Fruit fly (Drosophila melanogaster) whole organism, prepupa: Measurements from ENCODE around the gene CG17292.

Experiments
- Blimp-1 ChIP-seq: fragments of 200-800 bp; sonication (Bioruptor generic); optimal IDR thresholded peaks from 3 replicates; lab custom pipeline; 2017; ENCODE audit warnings: missing biosample characterization, missing genetic modification characterization, mild to moderate bottlenecking, moderate library complexity, missing genetic modification reagents
- CG10631 ChIP-seq: fragments of 200-800 bp; sonication (Bioruptor generic); optimal IDR thresholded peaks from 2 replicates; lab custom pipeline; 2016; ENCODE audit warnings: missing biosample characterization, missing genetic modification characterization
- CG11294 ChIP-seq: fragments of 200-800 bp; sonication (Bioruptor generic); IDR thresholded peaks from 2 replicates; pipeline ENCODE4 v1.3.6; 2022; ENCODE audit warnings: missing biosample characterization, missing genetic modification characterization
- CG31627 ChIP-seq: fragments of 200-800 bp; sonication (Bioruptor generic); optimal IDR thresholded peaks from 3 replicates; lab custom pipeline; 2016; ENCODE audit warnings: missing biosample characterization, missing genetic modification characterization
- CG4318 ChIP-seq: fragments of 200-800 bp; sonication (Bioruptor generic); optimal IDR thresholded peaks from 3 replicates; lab custom pipeline; 2017; ENCODE audit warnings: missing biosample characterization, mild to moderate bottlenecking, missing genetic modification characterization
- CG6808 ChIP-seq: fragments of 200-800 bp; sonication (Bioruptor generic); optimal IDR thresholded peaks from 3 replicates; lab custom pipeline; 2017; ENCODE audit warnings: missing biosample characterization, missing genetic modification characterization, mild to moderate bottlenecking, moderate library complexity, missing genetic modification reagents
- Eip75B ChIP-seq: fragments of 200-800 bp; sonication (Bioruptor generic); optimal IDR thresholded peaks from 3 replicates; lab custom pipeline; 2016; ENCODE audit warnings: missing biosample characterization, missing genetic modification characterization
- Hr39 ChIP-seq: fragments of 200-800 bp; sonication (Bioruptor generic); optimal IDR thresholded peaks from 2 replicates; lab custom pipeline; 2016; ENCODE audit warnings: missing biosample characterization, missing genetic modification characterization
- Sox102F ChIP-seq: fragments of 200-800 bp; sonication (Bioruptor generic); optimal IDR thresholded peaks from 2 replicates; lab custom pipeline; 2016; ENCODE audit warnings: missing biosample characterization, mild to moderate bottlenecking, missing genetic modification characterization
- achi ChIP-seq: fragments of 200-800 bp; sonication (Bioruptor generic); optimal IDR thresholded peaks from 3 replicates; lab custom pipeline; 2016; ENCODE audit warnings: missing biosample characterization, missing genetic modification characterization
- dsx ChIP-seq: fragments of 200-800 bp; optimal IDR thresholded peaks from 3 replicates; lab custom pipeline; 2019; ENCODE audit warnings: missing biosample characterization, mild to moderate bottlenecking, missing genetic modification characterization, moderate library complexity; ENCODE audit not compliant: poor library complexity, severe bottlenecking
- fkh ChIP-seq: fragments of 200-800 bp; sonication (Bioruptor generic); optimal IDR thresholded peaks from 3 replicates; lab custom pipeline; 2017; ENCODE audit warnings: missing biosample characterization, mild to moderate bottlenecking, missing genetic modification characterization, moderate library complexity

dm6 chr2L:8420259-8420930, 50.1 kb downstream of the CG17292 start:
- peak; percentile 54 for TF ChIP-seq CG10631
- TF ChIP-seq Eip75B (GFP tag; lab: Kevin White, UChicago): peak; percentile 15
- TF ChIP-seq Hr39 (GFP tag; lab: Kevin White, UChicago): no peak
- no peak for TF ChIP-seq fkh (GFP tag; lab: Kevin White, UChicago)
- no peak for TF ChIP-seq Blimp-1
- no peak for TF ChIP-seq Sox102F (GFP tag; lab: Kevin White, UChicago)
- TF ChIP-seq dsx (GFP tag; lab: Kevin White, UChicago): peak; percentile 72
- TF ChIP-seq CG31627 (GFP tag; lab: Kevin White, UChicago): peak; percentile 2
- TF ChIP-seq CG6808 (GFP tag; lab: Kevin White, UChicago): peak; percentile 75
- peak; percentile 7 for TF ChIP-seq achi (GFP tag; lab: Kevin White, UChicago)
- TF ChIP-seq CG4318 (GFP tag; lab: Kevin White, UChicago): no peak
- no peak for TF ChIP-seq CG11294 (GFP tag; lab: Robert Waterston, UW)
